Fruit fly (Drosophila melanogaster) whole organism: ENCODE results near the gene kin17.
A peak's percentile ranks its signal among the peaks of the same experiment; 100 is the strongest.

Experiments
- CG8478 ChIP-seq: fragments of >200 bp; optimal IDR thresholded peaks from 2 replicates; lab custom pipeline; 2018; ENCODE audit warnings: inconsistent platforms
- Dll ChIP-seq: fragments of >200 bp; optimal IDR thresholded peaks from 2 replicates; lab custom pipeline; 2017
- EcR ChIP-seq, 2 experiments: fragments of >200 bp; optimal IDR thresholded peaks; 2 replicates each; lab custom pipeline; 2017; ENCODE audit warnings: missing biosample characterization in 2 of 2, missing genetic modification characterization in 2 of 2, missing genetic modification reagents in 2 of 2
- pan ChIP-seq: fragments of >200 bp; optimal IDR thresholded peaks from 2 replicates; lab custom pipeline; 2017
- psq ChIP-seq: fragments of >200 bp; optimal IDR thresholded peaks from 2 replicates; lab custom pipeline; 2017
- usp ChIP-seq: fragments of >200 bp; optimal IDR thresholded peaks from 2 replicates; lab custom pipeline; 2017; ENCODE audit warnings: missing biosample characterization, missing genetic modification characterization, mixed read lengths

The kin17 gene

dm6 chr3L:20348581-20349093 is 8.0 kb upstream of the kin17 start:
- no peak for TF ChIP-seq Dll
- no peak for TF ChIP-seq usp (GFP tag; lab: Kevin White, UChicago)
- no peak for TF ChIP-seq psq (lab: Kevin White, UChicago)
- peak in 1 of 2 experiments; percentile 10 for TF ChIP-seq EcR (GFP tag; optimal IDR thresholded peaks at IDR 0.05; lab: Kevin White, UChicago)

DNA sequence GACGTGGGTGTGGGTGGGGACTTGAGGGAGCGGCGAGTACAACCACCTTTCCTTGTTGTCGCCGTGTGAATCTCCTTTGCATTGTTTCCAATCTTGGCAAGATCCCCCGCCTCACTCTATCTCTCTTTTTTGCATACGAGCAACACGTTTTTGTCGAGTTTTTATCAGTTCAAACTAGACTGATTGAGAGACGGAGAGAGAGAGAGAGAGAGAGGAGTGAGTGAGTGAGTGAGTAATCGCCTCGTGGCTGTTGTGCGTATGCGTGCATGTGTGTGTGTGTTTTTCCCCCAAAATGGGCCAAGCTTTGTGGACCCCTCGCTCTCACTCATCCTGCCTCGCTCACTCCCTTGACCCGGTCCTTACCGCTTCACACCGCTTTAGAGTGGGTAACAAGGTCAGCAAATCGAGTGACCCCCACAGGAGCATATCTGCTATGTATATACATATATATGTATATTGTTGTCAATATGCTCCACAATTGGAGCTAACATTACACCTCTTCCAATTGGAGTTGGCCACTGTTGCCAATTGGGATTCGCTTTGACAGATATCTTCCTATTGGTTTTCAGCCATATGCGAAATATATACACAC is 7.2 kb upstream of the kin17 start:
- TF ChIP-seq CG8478 (lab: Kevin White, UChicago) (no peak), EcR (GFP tag; optimal IDR thresholded peaks at IDR 0.05; lab: Kevin White, UChicago) (peak in 1 of 2 experiments; percentile 85), Dll (no peak), pan (lab: Kevin White, UChicago) (no peak), usp (GFP tag; lab: Kevin White, UChicago) (no peak), psq (lab: Kevin White, UChicago) (no peak)

dm6 chr3L:20353149-20353548 is 3.5 kb upstream of the kin17 start, which contains the start of gene CG5618:
Gene CG5618 (plus strand): TSS chr3L:20353449.
- TF ChIP-seq pan (lab: Kevin White, UChicago) = no peak
- no peak for TF ChIP-seq CG8478 (lab: Kevin White, UChicago)
- TF ChIP-seq Dll = no peak
- no peak for TF ChIP-seq usp (GFP tag; lab: Kevin White, UChicago)
- no peak for TF ChIP-seq psq (lab: Kevin White, UChicago)

DNA sequence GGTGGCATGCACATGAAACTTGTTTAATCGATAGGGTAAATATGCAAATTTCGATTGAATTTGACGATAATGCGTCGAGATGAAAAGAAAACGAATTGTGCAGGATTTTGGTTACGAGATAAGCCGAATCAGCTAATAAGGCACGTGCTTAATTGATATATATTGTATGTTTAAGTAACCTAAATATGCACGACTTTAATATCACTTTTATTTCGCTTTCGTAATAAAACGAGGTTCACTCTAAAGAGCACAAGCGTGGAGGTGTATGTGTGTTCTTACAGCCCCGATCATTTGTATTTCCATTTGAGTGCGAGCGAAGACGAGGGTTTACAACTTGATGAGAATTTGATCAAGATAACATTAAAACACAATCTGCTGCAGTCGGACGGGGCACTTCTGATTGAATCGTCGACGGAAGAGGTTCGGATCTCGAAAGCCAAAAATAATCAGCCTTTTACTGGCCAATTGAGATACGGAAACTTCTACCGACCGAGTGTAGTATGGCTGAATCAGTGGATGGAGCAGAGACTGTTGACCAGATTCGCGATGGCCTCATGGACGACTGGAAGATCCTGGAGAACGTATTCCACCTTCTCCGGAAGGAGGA is 2.8 kb upstream of the kin17 start:
- TF ChIP-seq psq (lab: Kevin White, UChicago) (no peak), EcR (GFP tag; optimal IDR thresholded peaks at IDR 0.05; lab: Kevin White, UChicago) (no peak), CG8478 (lab: Kevin White, UChicago) (no peak), pan (lab: Kevin White, UChicago) (no peak), Dll (no peak), usp (GFP tag; lab: Kevin White, UChicago) (no peak)

DNA sequence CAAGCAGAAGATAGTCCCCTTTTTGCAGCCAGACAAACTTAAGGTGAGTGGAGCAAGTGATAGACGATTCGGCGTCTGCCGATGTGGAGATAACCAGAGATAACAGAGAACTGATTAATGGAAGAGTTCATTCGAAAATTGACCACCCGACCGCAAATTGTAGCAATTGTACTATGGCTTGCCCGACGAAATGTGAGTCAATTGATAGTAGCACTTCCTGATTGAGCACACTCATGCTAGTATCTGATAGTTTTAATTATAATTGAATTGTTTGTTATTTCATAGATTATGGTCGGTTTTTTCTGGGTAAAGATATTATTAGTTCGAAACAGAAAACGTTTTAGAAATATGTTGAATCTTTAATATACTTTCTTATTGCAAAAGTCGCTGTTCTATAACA is 2.2 kb upstream of the kin17 start:
- TF ChIP-seq usp (GFP tag; lab: Kevin White, UChicago) (no peak), psq (lab: Kevin White, UChicago) (no peak), Dll (no peak), CG8478 (lab: Kevin White, UChicago) (no peak), pan (lab: Kevin White, UChicago) (no peak), EcR (GFP tag; optimal IDR thresholded peaks at IDR 0.05; lab: Kevin White, UChicago) (no peak)

DNA sequence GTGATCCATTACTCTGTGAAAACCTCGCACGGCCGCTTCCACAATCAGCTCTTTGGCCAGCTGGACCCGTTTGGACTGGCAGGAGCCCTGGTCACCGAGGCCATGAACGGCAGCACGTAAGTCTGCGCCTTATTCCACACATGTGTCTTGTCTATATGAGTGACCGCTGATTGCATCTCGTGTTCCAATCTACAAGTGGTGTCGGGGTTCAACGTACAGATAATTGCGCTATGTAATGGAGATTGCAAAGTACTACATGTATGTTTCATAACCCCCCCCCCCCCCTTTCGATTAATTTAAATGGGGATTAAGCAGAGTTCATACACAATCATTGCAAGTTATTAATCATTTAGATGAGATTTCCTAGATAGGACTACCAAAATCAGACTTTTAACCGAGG is 1.7 kb upstream of the kin17 start:
- no peak for TF ChIP-seq EcR (GFP tag; optimal IDR thresholded peaks at IDR 0.05; lab: Kevin White, UChicago)
- TF ChIP-seq psq (lab: Kevin White, UChicago) = no peak
- TF ChIP-seq usp (GFP tag; lab: Kevin White, UChicago) = no peak
- TF ChIP-seq CG8478 (lab: Kevin White, UChicago) = no peak
- TF ChIP-seq pan (lab: Kevin White, UChicago) = no peak
- no peak for TF ChIP-seq Dll

DNA sequence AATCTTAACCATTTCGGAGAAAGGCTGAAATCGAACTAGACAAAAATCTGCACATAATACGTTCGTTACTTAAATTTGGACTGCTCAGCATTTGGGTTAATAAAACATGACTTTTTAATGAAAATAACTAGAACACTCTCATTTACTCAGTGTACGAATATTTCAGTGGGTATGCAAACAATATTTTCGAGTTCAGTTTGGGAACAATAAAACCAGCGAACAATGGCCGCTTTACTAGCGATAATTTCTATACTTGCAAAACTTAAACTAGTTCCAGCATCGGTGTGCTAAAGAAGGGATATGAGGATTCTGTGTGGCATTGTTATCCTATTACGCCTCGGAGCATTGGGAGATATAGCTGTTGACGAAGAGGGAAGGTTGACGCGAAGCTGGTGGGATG is 1.6 kb downstream of the kin17 start, which contains the start of gene CG5665:
Gene CG5665, plus strand, starts transcription at position 301 of the 400 bp plus-strand sequence.
- no peak for TF ChIP-seq CG8478 (lab: Kevin White, UChicago)
- no peak for TF ChIP-seq pan (lab: Kevin White, UChicago)
- no peak for TF ChIP-seq EcR (GFP tag; optimal IDR thresholded peaks at IDR 0.05; lab: Kevin White, UChicago)
- no peak for TF ChIP-seq Dll
- TF ChIP-seq usp (GFP tag; lab: Kevin White, UChicago) = no peak
- no peak for TF ChIP-seq psq (lab: Kevin White, UChicago)

- TF ChIP-seq pan (lab: Kevin White, UChicago) = no peak
- no peak for TF ChIP-seq EcR (GFP tag; optimal IDR thresholded peaks at IDR 0.05; lab: Kevin White, UChicago)
- no peak for TF ChIP-seq psq (lab: Kevin White, UChicago)
- TF ChIP-seq CG8478 (lab: Kevin White, UChicago) = no peak
- no peak for TF ChIP-seq Dll
- no peak for TF ChIP-seq usp (GFP tag; lab: Kevin White, UChicago)
Observed at dm6 chr3L:20361389-20361788, 4.8 kb downstream of the kin17 start, which contains the start of gene Prim2. Gene Prim2 (minus strand): TSS chr3L:20361585.

DNA sequence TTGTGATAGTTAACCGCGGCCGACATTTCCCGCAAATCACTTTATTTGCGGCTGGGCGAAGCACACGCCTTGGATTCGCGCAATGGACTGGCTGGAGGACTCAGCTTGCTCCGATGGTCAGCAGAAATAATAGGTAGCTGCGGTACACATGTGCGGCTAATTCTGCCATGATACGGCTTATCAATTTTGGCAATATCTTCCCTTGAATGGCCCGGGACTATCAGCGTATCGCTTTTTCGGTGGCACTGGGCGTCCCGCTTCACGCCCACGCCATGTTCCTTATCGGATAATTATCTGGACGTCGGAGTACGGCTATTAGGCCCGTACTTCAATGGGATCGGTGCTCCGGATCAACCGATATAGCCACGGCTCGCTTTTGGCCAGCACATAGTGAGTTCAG is 9.5 kb downstream of the kin17 start:
- no peak for TF ChIP-seq usp (GFP tag; lab: Kevin White, UChicago)

DNA sequence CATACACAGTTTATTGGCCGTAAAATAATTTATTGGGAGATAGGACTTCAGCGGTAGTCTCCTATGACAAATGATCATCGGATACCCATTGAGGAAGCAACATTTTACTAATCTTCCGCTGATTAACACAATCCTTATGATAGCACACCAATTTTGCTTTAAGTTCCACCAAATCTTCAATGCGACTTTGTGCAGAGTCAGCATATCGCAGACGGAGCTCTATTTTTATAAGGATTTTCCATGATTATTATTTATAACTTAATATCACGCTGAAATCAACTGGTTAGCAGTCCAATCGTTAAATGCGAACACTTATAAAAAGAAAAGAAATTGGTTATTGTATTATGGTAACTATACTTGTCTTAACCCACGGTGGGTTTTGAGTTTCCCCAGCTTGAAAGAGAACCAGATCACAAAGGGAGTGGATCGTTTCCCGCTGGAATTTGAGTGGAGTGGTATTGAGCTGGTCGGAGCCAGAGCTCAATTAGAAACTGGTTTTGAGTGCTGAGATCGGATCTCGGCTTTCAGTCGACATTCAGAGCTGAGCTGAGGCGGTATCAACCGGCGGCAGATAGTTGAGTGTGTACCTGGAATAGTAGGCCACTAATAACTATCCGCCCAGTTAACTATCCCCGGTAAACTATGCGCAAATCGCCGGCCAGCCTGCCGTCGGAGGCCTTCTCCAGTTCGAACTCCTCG is 10.2 kb downstream of the kin17 start, which contains the start of the genes Toll-9 and in:
Gene Toll-9, minus strand, starts transcription at position 51 of the 699 bp plus-strand sequence.
Gene in, plus strand, starts transcription at position 525 of the 699 bp plus-strand sequence.
- TF ChIP-seq CG8478 (lab: Kevin White, UChicago) (no peak), EcR (GFP tag; optimal IDR thresholded peaks at IDR 0.05; lab: Kevin White, UChicago) (no peak), pan (lab: Kevin White, UChicago) (no peak), Dll (no peak), usp (GFP tag; lab: Kevin White, UChicago) (no peak), psq (lab: Kevin White, UChicago) (no peak)

DNA sequence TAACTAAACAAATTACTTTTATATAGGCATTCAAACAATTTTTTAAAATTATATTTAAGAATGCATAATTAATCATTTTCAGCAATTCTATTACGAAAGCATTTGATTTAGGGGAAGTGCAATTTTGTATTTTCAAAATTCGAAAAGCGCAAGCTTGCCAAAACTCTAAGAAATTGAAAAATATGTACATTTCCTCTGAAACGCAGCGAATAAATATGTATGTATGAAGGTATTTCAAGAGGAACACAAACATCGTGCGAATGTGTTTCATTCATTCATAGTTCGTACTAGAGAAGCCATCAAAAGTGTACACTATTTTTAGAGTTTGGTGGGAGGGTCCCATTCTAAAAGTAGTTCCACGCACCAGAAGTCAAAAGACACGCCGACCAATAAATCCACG is 13.4 kb downstream of the kin17 start, which contains the start of gene CG13247:
Gene CG13247, plus strand, starts transcription at position 301 of the 400 bp plus-strand sequence.
- TF ChIP-seq usp (GFP tag; lab: Kevin White, UChicago) (no peak), psq (lab: Kevin White, UChicago) (no peak), pan (lab: Kevin White, UChicago) (no peak), EcR (GFP tag; optimal IDR thresholded peaks at IDR 0.05; lab: Kevin White, UChicago) (no peak)
